Fruit fly (Drosophila melanogaster): ENCODE results near the gene CG5447.

Gene CG5447

DNA sequence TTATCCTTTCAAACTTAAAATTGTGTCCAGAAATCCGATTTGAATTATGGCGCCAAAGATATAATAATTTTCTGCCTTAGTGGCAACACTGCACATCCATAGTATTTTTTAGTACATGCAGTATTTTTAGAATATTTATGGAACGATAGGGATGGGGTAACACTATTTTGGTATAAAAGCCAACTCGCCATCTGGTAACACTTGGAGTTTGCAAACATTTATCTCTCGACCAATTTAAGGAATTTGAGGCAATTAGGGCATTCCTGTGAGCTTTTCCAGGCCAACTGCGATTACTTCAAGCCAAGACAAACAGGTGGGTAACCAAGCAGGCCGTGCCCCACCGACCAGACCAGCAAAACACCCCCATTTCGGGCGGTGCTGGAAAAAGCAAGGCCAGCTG lies at the start of gene CG5447:
TSS of gene CG5447 (plus strand) at position 190 of the 400 bp plus-strand sequence.
- TF ChIP-seq Myc (optimal IDR thresholded peaks at IDR 0.05) = peak; percentile 10
- TF ChIP-seq brk (GFP tag; optimal IDR thresholded peaks at IDR 0.05) = no peak

DNA sequence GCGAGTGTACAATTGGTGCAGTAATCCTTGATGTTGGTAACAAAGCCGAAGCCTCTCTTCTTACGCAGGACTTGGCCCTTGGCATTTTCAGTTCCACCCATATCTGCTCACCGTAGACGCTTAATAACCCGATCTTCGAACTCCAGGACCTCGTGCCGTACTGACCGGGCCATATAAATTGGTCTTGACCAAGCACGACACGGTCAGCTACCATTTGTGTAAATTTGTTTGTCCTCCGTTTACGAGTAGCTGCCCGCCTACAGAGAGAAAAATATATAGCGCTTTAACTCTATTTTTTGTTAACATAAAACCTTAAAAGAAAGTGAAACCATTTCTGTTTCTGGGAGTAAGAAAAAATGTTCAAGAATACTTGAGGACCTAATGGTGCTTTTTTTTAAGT lies 48.8 kb upstream of the CG5447 start, which contains the start of gene ppk15:
TSS of gene ppk15 (minus strand) at position 101 of the 400 bp plus-strand sequence.
- no peak for TF ChIP-seq CG9705 (GFP tag; optimal IDR thresholded peaks at IDR 0.05)
- no peak for TF ChIP-seq HLH106 (tag; optimal IDR thresholded peaks at IDR 0.05)
- no peak for TF ChIP-seq foxo (GFP tag; optimal IDR thresholded peaks at IDR 0.05)
- TF ChIP-seq dl (GFP tag; optimal IDR thresholded peaks at IDR 0.05; ENCODE audit: insufficient read depth in 1 of 2, partially characterized antibody in 2 of 2) = no peak
- no peak for TF ChIP-seq dmrt93B (GFP tag; optimal IDR thresholded peaks at IDR 0.05)
- no peak for TF ChIP-seq lola (GFP tag; optimal IDR thresholded peaks at IDR 0.05)
- TF ChIP-seq dsf (GFP tag; optimal IDR thresholded peaks at IDR 0.05; ENCODE audit: borderline replicate concordance) = no peak
- TF ChIP-seq Hr83 (GFP tag; optimal IDR thresholded peaks at IDR 0.05; ENCODE audit: poor library complexity, severe bottlenecking) = no peak
- no peak for TF ChIP-seq Mio (GFP tag; optimal IDR thresholded peaks at IDR 0.05)
- no peak for TF ChIP-seq Hnf4 (GFP tag; optimal IDR thresholded peaks at IDR 0.05)
- no peak for TF ChIP-seq jim (GFP tag; optimal IDR thresholded peaks at IDR 0.05)
- no peak for TF ChIP-seq OdsH (GFP tag; optimal IDR thresholded peaks at IDR 0.05)
- TF ChIP-seq sage (GFP tag; optimal IDR thresholded peaks at IDR 0.05) = no peak
- no peak for TF ChIP-seq br (GFP tag; optimal IDR thresholded peaks at IDR 0.05)
- no peak for TF ChIP-seq Vsx2 (GFP tag; optimal IDR thresholded peaks at IDR 0.05; ENCODE audit: partially characterized antibody)
- no peak for TF ChIP-seq Dif (GFP tag; optimal IDR thresholded peaks at IDR 0.05; ENCODE audit: partially characterized antibody)

DNA sequence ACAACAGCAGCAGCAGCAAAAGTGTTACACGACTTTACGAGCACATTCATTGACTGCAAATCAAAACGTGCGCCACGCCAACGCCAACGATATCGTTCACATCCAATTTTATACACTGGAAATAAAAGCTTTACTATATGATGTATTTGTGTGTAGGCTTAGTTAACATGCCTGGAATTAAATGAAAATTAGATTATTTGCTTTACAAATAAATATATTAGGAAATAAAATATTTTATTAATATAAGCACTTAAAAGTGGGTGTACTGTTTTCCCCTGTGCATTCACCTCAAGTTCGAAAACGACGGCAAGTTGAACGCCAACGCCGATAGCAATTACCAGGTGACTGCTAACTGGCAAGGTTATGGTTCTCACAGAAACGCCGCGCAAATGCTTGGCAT lies 42.6 kb upstream of the CG5447 start:
- TF ChIP-seq Dif (GFP tag; optimal IDR thresholded peaks at IDR 0.05; ENCODE audit: partially characterized antibody) = no peak
- TF ChIP-seq Hnf4 (GFP tag; optimal IDR thresholded peaks at IDR 0.05) = no peak
- no peak for TF ChIP-seq N (GFP tag; optimal IDR thresholded peaks at IDR 0.05)
- TF ChIP-seq Abd-B (GFP tag; optimal IDR thresholded peaks at IDR 0.05) = no peak
- no peak for TF ChIP-seq Rel (GFP tag; optimal IDR thresholded peaks at IDR 0.05)
- no peak for TF ChIP-seq Rel (tag; optimal IDR thresholded peaks at IDR 0.05)
- TF ChIP-seq Sp1 (GFP tag; optimal IDR thresholded peaks at IDR 0.05) = no peak
- no peak for TF ChIP-seq CG9705 (GFP tag; optimal IDR thresholded peaks at IDR 0.05)
- TF ChIP-seq pan (optimal IDR thresholded peaks at IDR 0.05) = no peak
- TF ChIP-seq br (GFP tag; optimal IDR thresholded peaks at IDR 0.05) = no peak
- no peak for TF ChIP-seq CrebA (GFP tag; optimal IDR thresholded peaks at IDR 0.05; ENCODE audit: borderline replicate concordance)
- no peak for TF ChIP-seq fru (GFP tag; optimal IDR thresholded peaks at IDR 0.05)

DNA sequence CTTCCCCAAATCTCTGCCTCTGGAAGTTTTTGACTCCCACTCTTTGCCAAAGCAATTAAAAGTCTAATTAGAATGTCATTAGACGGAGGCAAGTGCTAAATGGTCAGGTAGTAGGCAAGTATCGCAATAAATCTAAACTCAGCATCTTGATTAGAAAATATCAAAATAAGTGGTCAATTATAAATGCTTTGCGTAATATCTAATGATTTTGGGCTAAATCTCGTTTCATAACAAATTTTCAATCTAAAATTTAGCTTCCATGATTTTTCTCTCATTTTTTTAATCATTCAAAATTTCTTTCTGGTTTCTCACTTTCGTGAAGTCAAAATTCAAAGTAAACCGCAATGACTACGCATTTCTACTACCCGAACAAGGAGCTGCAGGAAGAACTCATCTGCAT lies 38.5 kb upstream of the CG5447 start, which contains the start of gene Ald2:
TSS of gene Ald2 (plus strand) at position 301 of the 400 bp plus-strand sequence.
- TF ChIP-seq fru (GFP tag; optimal IDR thresholded peaks at IDR 0.05) = no peak

DNA sequence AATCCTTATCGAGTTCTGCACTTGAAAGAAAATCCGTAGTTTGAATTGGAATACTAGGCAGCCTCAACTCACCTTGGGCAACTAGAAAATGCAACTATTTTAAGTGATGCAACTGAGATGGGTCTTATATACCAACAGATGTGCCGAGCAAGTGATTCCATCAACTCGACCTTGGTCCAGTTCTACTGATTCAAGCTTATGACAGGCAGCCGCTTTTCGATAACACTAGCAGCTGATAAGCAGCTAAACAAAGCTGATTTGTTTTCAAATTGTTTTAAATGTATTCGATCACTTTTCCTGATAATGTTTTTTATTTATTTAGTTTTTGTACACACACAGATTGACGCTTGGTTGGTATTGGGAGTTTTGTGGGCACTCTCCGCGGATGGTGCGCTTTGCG lies 27.3 kb upstream of the CG5447 start, which contains the start of gene CG6503:
TSS of gene CG6503 (minus strand) at position 101 of the 400 bp plus-strand sequence.
- TF ChIP-seq OdsH (GFP tag; optimal IDR thresholded peaks at IDR 0.05) (no peak), jim (GFP tag; optimal IDR thresholded peaks at IDR 0.05) (no peak), dsf (GFP tag; optimal IDR thresholded peaks at IDR 0.05; ENCODE audit: borderline replicate concordance) (no peak), lola (GFP tag; optimal IDR thresholded peaks at IDR 0.05) (no peak), tai (GFP tag; optimal IDR thresholded peaks at IDR 0.05) (no peak), Dfd (GFP tag; optimal IDR thresholded peaks at IDR 0.05) (no peak), h (GFP tag; optimal IDR thresholded peaks at IDR 0.05) (no peak), Mio (GFP tag; optimal IDR thresholded peaks at IDR 0.05) (no peak), brk (GFP tag; optimal IDR thresholded peaks at IDR 0.05) (no peak), CG9705 (GFP tag; optimal IDR thresholded peaks at IDR 0.05) (no peak), CG32264 (GFP tag; optimal IDR thresholded peaks at IDR 0.05) (no peak), Dif (GFP tag; optimal IDR thresholded peaks at IDR 0.05; ENCODE audit: partially characterized antibody) (no peak)

DNA sequence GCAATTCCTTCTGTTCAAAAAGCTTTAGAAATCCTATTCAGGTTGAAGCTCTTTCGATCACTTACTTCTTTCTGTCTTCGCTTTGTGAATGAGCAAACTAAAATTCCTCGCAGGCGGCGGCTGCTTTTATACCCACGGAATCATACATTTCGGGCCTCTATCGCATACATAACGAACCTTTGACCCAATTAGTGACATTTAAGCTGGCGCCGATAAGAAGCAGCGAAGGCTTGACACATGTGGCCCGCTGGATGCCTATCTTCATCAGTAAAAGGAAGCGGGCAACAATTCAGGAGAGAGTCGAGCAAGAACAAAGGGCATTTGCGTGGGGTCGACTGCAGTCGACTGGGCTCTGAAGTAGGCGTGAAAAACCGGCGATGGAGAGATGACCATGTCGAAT lies 26.7 kb upstream of the CG5447 start, which contains the start of gene CG34291:
TSS of gene CG34291 (minus strand) at position 101 of the 400 bp plus-strand sequence.
- TF ChIP-seq dl (GFP tag; optimal IDR thresholded peaks at IDR 0.05; ENCODE audit: insufficient read depth in 1 of 2, partially characterized antibody in 2 of 2) = no peak
- no peak for TF ChIP-seq foxo (GFP tag; optimal IDR thresholded peaks at IDR 0.05)
- no peak for TF ChIP-seq fru (GFP tag; optimal IDR thresholded peaks at IDR 0.05)
- TF ChIP-seq CG9705 (GFP tag; optimal IDR thresholded peaks at IDR 0.05) = no peak
- no peak for TF ChIP-seq Hnf4 (GFP tag; optimal IDR thresholded peaks at IDR 0.05)
- TF ChIP-seq Dfd (GFP tag; optimal IDR thresholded peaks at IDR 0.05) = no peak
